Worm (Caenorhabditis elegans) whole organism, midembryonic: ENCODE data around the gene ugt-14.

Experiments used
- T22C8.4 ChIP-seq: fragments of 200-800 bp; sonication (Bioruptor generic); IDR thresholded peaks from 2 replicates; pipeline ENCODE4 v1.3.6; 2022; ENCODE audit warnings: missing genetic modification characterization, missing compliant biosample characterization
- cog-1 ChIP-seq: sonication (generic microtip); optimal IDR thresholded peaks from 2 replicates; lab custom pipeline; 2016; ENCODE audit warnings: missing genetic modification characterization, missing compliant biosample characterization
- flt-1 ChIP-seq: fragments of 200-800 bp; sonication (Bioruptor generic); IDR thresholded peaks from 2 replicates; pipeline ENCODE4 v1.3.6; 2022; ENCODE audit warnings: missing genetic modification characterization, missing compliant biosample characterization
- med-1 ChIP-seq: sonication (generic microtip); optimal IDR thresholded peaks from 2 replicates; lab custom pipeline; 2017; ENCODE audit warnings: missing genetic modification characterization, mild to moderate bottlenecking, missing compliant biosample characterization, antibody characterized with exemption, missing genetic modification reagents; ENCODE audit not compliant: insufficient read depth
- tab-1 ChIP-seq: fragments of 200-800 bp; sonication (Bioruptor generic); IDR thresholded peaks from 2 replicates; pipeline ENCODE4 v1.3.6; 2022; ENCODE audit warnings: missing genetic modification characterization, missing compliant biosample characterization
- ztf-23 ChIP-seq: fragments of 200-800 bp; sonication (Bioruptor generic); IDR thresholded peaks from 2 replicates; pipeline ENCODE4 v1.3.6; 2022; ENCODE audit warnings: missing genetic modification reagents, missing genetic modification characterization, missing compliant biosample characterization

- no peak for TF ChIP-seq cog-1
- no peak for TF ChIP-seq ztf-23 (GFP tag; lab: Robert Waterston, UW)
- no peak for TF ChIP-seq flt-1 (GFP tag; lab: Robert Waterston, UW)
- no peak for TF ChIP-seq med-1 (GFP tag; lab: Kevin White, UChicago)
- no peak for TF ChIP-seq tab-1 (GFP tag; lab: Robert Waterston, UW)
- TF ChIP-seq T22C8.4 (GFP tag; lab: Robert Waterston, UW) = no peak
These were observed 16.0 kb downstream of the ugt-14 start, which contains the start of gene srh-22 for ce11 chrV:4922024-4922423.
